Worm (Caenorhabditis elegans) whole organism, L4 larva: ENCODE measurements around the gene ceh-54.

Source experiments
- Y105C5A.15 ChIP-seq: fragments of 200-800 bp; sonication (Bioruptor generic); IDR thresholded peaks from 2 replicates; pipeline ENCODE4 v1.3.6; 2022; ENCODE audit warnings: missing genetic modification characterization, missing compliant biosample characterization
- aha-1 ChIP-seq: fragments of 150-350 bp; peaks from one replicate; lab custom pipeline; 2014; ENCODE audit warnings: missing biosample characterization, missing genetic modification characterization
- aly-2 ChIP-seq: sonication (generic microtip); optimal IDR thresholded peaks from 2 replicates; lab custom pipeline; 2018; ENCODE audit warnings: missing biosample characterization, missing genetic modification characterization
- ctbp-1 ChIP-seq: fragments of 200-800 bp; sonication (Bioruptor generic); IDR thresholded peaks from 2 replicates; pipeline ENCODE4 v1.3.6; 2022; ENCODE audit warnings: missing genetic modification reagents, missing genetic modification characterization, missing compliant biosample characterization
- mdl-1 ChIP-seq, 2 experiments: fragments of 150-350 bp in 1 of 2; sonication (generic microtip) in 1 of 2; optimal IDR thresholded peaks; 2 replicates each; lab custom pipeline; 2014 to 2017; ENCODE audit warnings: missing biosample characterization in 2 of 2, missing genetic modification characterization in 2 of 2
- mep-1 ChIP-seq: fragments of 150-350 bp; sonication (generic microtip); optimal IDR thresholded peaks from 3 replicates; lab custom pipeline; 2014; ENCODE audit warnings: missing biosample characterization, missing genetic modification characterization
- mes-2 ChIP-seq: sonication (generic microtip); optimal IDR thresholded peaks from 2 replicates; lab custom pipeline; 2016; ENCODE audit warnings: missing genotype, mild to moderate bottlenecking, missing genetic modification characterization, missing compliant biosample characterization; ENCODE audit not compliant: poor library complexity, severe bottlenecking
- nhr-10 ChIP-seq: fragments of 150-350 bp; optimal IDR thresholded peaks from 2 replicates; lab custom pipeline; 2014; ENCODE audit warnings: missing biosample characterization, missing genetic modification characterization
- nhr-28 ChIP-seq: fragments of 150-350 bp; optimal IDR thresholded peaks from 2 replicates; lab custom pipeline; 2014; ENCODE audit warnings: missing biosample characterization, missing genetic modification characterization
- nhr-76 ChIP-seq: fragments of 150-350 bp; optimal IDR thresholded peaks from 2 replicates; lab custom pipeline; 2014; ENCODE audit warnings: missing biosample characterization, missing genetic modification characterization
- pqm-1 ChIP-seq: sonication (generic microtip); optimal IDR thresholded peaks from 2 replicates; lab custom pipeline; 2017; ENCODE audit warnings: missing biosample characterization, missing genetic modification characterization
- rbr-2 ChIP-seq: sonication (generic microtip); optimal IDR thresholded peaks from 2 replicates; lab custom pipeline; 2016; ENCODE audit warnings: missing genotype, missing genetic modification characterization, missing compliant biosample characterization
- saeg-2 ChIP-seq: fragments of 200-800 bp; sonication (Bioruptor generic); IDR thresholded peaks from 2 replicates; pipeline ENCODE4 v1.3.6; 2022; ENCODE audit warnings: missing genetic modification reagents, missing genetic modification characterization, missing compliant biosample characterization

- TF ChIP-seq nhr-28 (tag; lab: Kevin White, UChicago) (no peak), aly-2 (no peak), rbr-2 (tag; lab: Kevin White, UChicago) (no peak), ctbp-1 (no peak), saeg-2 (no peak), aha-1 (no peak), nhr-10 (tag; lab: Kevin White, UChicago) (no peak), Y105C5A.15 (GFP tag; lab: Robert Waterston, UW) (no peak), mes-2 (tag; lab: Kevin White, UChicago) (no peak), mep-1 (no peak), mdl-1 (tag; optimal IDR thresholded peaks at IDR 0.05; lab: Kevin White, UChicago) (no peak), pqm-1 (tag; lab: Kevin White, UChicago) (no peak), nhr-76 (no peak)
Measured at ce11 chrX:6184709-6185108, 9.3 kb downstream of the ceh-54 start, which contains the start of gene T13C5.2.
